Worm (Caenorhabditis elegans): Measurements from ENCODE around the gene rab-6.1.
A peak's percentile ranks its signal among the peaks of the same experiment; 100 is the strongest.

The rab-6.1 gene

DNA sequence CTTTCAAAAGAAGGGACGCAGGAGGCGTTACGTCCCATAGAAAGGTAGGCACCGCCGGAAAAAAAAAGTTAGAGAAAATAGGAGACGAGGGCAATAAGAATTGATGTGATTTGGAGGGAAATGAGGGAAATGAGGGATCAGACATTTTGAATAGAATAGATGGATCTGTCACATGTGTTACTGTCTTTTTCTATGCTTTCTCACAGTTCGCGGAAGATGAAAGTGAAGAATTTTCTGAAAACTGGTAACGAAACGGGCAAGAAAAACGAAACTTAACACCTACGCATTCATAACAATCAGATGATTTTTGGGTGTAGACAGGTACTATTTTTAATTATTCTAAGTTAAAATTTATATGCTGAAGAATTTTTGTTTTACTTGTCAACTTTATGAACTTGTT is 31.9 kb upstream of the rab-6.1 start, which contains the start of gene R107.9:
Gene R107.9, plus strand, starts transcription at position 301 of the 400 bp plus-strand sequence.
- peak; percentile 17 for TF ChIP-seq egl-5 (tag; optimal IDR thresholded peaks at IDR 0.05)
- TF ChIP-seq nhr-76 (tag; optimal IDR thresholded peaks at IDR 0.05), result no peak

- TF ChIP-seq tbx-2 (tag; optimal IDR thresholded peaks at IDR 0.05), result no peak
- TF ChIP-seq elt-2 (tag; optimal IDR thresholded peaks at IDR 0.05), result peak; percentile 89
- TF ChIP-seq pqm-1 (tag; optimal IDR thresholded peaks at IDR 0.05), result peak; percentile 62
- TF ChIP-seq unc-39 (tag; optimal IDR thresholded peaks at IDR 0.05), result no peak
- TF ChIP-seq lin-15B (tag; optimal IDR thresholded peaks at IDR 0.05), result no peak
- TF ChIP-seq lsy-12 (tag; optimal IDR thresholded peaks at IDR 0.05), result no peak
- TF ChIP-seq nfya-1 (tag; optimal IDR thresholded peaks at IDR 0.05; ENCODE audit: insufficient read depth), result no peak
- no peak for TF ChIP-seq nhr-237 (tag; optimal IDR thresholded peaks at IDR 0.05)
These were observed 29.3 kb upstream of the rab-6.1 start for ce11 chrIII:9035037-9035436.

- TF ChIP-seq ceh-9 (tag; optimal IDR thresholded peaks at IDR 0.05) (no peak), elt-2 (tag; optimal IDR thresholded peaks at IDR 0.05) (peak; percentile 57), jun-1 (tag; optimal IDR thresholded peaks at IDR 0.05) (peak; percentile 51), pha-4 (tag; optimal IDR thresholded peaks at IDR 0.05) (peak; percentile 10), lsy-12 (tag; optimal IDR thresholded peaks at IDR 0.05) (no peak)
These were observed 28.4 kb upstream of the rab-6.1 start for ce11 chrIII:9034133-9034532.

ce11 chrIII:9030818-9031217 is 25.1 kb upstream of the rab-6.1 start:
- TF ChIP-seq skn-1 (tag; optimal IDR thresholded peaks at IDR 0.05) (no peak), egl-27 (tag; optimal IDR thresholded peaks at IDR 0.05) (no peak), pqm-1 (tag; optimal IDR thresholded peaks at IDR 0.05) (peak; percentile 11), nhr-77 (tag; optimal IDR thresholded peaks at IDR 0.05) (no peak), elt-3 (tag; optimal IDR thresholded peaks at IDR 0.05) (no peak), elt-2 (tag; optimal IDR thresholded peaks at IDR 0.05) (peak; percentile 60), nhr-12 (tag; optimal IDR thresholded peaks at IDR 0.05) (no peak)

DNA sequence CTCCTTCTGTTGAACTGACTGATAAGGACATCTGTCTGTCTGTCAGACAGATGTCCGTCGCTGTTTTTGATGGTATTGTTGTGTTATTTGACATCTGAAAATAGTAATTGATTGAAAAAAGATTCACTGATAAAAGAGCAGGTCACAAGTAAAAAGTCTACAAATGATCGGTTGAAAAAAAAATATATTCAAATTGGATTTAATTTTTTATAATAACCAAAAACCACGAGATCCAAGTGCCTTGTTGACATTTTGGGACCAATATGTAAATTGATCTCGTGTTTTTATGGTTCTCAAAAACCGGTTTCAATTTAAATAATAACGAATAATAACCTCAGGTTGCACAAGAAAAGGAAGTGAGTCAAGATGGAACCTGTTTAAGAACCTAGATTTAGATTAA is 21.2 kb upstream of the rab-6.1 start, which contains the start of gene F59B2.13:
Gene F59B2.13, minus strand, starts transcription at position 101 of the 400 bp plus-strand sequence.
- TF ChIP-seq nhr-25 (tag; optimal IDR thresholded peaks at IDR 0.05), result no peak
- no peak for TF ChIP-seq ztf-11 (tag; optimal IDR thresholded peaks at IDR 0.05)
- no peak for TF ChIP-seq pqm-1 (tag; optimal IDR thresholded peaks at IDR 0.05)
- TF ChIP-seq fkh-2 (tag; optimal IDR thresholded peaks at IDR 0.05), result no peak
- TF ChIP-seq aly-2 (tag; optimal IDR thresholded peaks at IDR 0.05), result no peak
- no peak for TF ChIP-seq pha-4 (tag; optimal IDR thresholded peaks at IDR 0.05)
- no peak for TF ChIP-seq daf-12 (tag; optimal IDR thresholded peaks at IDR 0.05)
- TF ChIP-seq jun-1 (tag; optimal IDR thresholded peaks at IDR 0.05), result no peak
- no peak for TF ChIP-seq unc-62 (GFP tag; optimal IDR thresholded peaks at IDR 0.05)
- TF ChIP-seq nhr-76 (tag; optimal IDR thresholded peaks at IDR 0.05), result no peak
- TF ChIP-seq ama-1 (optimal IDR thresholded peaks at IDR 0.05), result no peak
- TF ChIP-seq lin-39 (tag; optimal IDR thresholded peaks at IDR 0.05), result no peak
- TF ChIP-seq tbx-2 (tag; optimal IDR thresholded peaks at IDR 0.05), result no peak
- no peak for TF ChIP-seq ceh-16 (tag; optimal IDR thresholded peaks at IDR 0.05)
- TF ChIP-seq egl-27 (tag; optimal IDR thresholded peaks at IDR 0.05), result no peak
- TF ChIP-seq fkh-10 (GFP tag; optimal IDR thresholded peaks at IDR 0.05), result no peak
- TF ChIP-seq lsy-12 (tag; optimal IDR thresholded peaks at IDR 0.05), result no peak

DNA sequence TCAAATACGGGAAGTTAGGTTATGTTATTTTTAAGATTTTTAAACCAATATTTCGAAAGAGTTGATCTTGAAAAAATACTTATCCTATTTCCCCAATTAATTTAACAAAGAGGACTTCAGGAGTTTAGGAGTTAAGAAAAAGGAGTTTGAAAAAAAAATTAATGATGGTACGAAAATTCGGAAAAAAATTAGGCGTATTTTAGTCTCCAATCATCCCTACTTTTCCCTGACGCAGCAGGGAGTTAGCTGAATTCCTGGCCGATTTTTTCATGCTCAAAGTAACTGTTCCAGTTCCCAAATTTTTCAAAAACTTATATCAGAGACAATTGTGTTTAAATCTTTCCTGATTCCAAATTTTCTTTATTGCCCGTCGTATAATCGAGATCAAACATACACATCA is 17.8 kb upstream of the rab-6.1 start:
- TF ChIP-seq nhr-237 (tag; optimal IDR thresholded peaks at IDR 0.05) (no peak), nhr-25 (tag; optimal IDR thresholded peaks at IDR 0.05) (no peak), mdl-1 (tag; optimal IDR thresholded peaks at IDR 0.05) (no peak), ceh-28 (tag; optimal IDR thresholded peaks at IDR 0.05) (no peak)

DNA sequence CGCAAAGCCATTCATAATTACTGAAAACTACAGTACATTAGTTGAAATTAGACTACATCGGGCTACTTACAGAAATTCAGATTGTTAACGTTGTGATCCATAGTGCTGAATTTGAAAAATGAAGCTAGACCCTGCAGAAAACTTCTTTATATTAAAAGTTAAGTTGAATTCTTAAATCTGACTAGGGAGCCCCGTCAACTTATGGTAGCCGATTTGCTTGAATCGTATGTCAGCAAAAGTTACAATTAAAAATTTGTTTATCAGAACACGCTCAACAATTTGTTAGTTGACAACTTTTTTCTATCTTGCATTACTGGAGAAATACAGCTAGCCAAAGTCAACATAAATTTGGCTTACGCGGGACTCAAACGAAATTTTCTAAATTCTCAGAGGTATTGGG is 16.8 kb upstream of the rab-6.1 start, which contains the start of gene F59B2.14:
Gene F59B2.14, minus strand, starts transcription at position 101 of the 400 bp plus-strand sequence.
- TF ChIP-seq nhr-77 (tag; optimal IDR thresholded peaks at IDR 0.05) (no peak), lsy-12 (tag; optimal IDR thresholded peaks at IDR 0.05) (no peak), ztf-11 (tag; optimal IDR thresholded peaks at IDR 0.05) (no peak), nhr-12 (tag; optimal IDR thresholded peaks at IDR 0.05) (no peak), unc-62 (GFP tag; optimal IDR thresholded peaks at IDR 0.05) (no peak), fkh-2 (tag; optimal IDR thresholded peaks at IDR 0.05) (no peak), ceh-9 (tag; optimal IDR thresholded peaks at IDR 0.05) (no peak), ztf-4 (tag; optimal IDR thresholded peaks at IDR 0.05) (no peak)

All from whole organism, L3 larva.